Fruit fly (Drosophila melanogaster) whole organism, wandering third instar larva: ENCODE measurements around the gene Ance-3.

Experiments
- Abd-B ChIP-seq: fragments of >200 bp; optimal IDR thresholded peaks from 2 replicates; lab custom pipeline; 2017; ENCODE audit warnings: missing biosample characterization, missing genetic modification characterization
- CG32264 ChIP-seq: fragments of 200-800 bp; sonication (Bioruptor generic); optimal IDR thresholded peaks from 2 replicates; lab custom pipeline; 2016; ENCODE audit warnings: missing biosample characterization, missing genetic modification characterization
- CG9705 ChIP-seq: fragments of 200-800 bp; sonication (Bioruptor generic); optimal IDR thresholded peaks from 2 replicates; lab custom pipeline; 2018; ENCODE audit warnings: missing biosample characterization, mild to moderate bottlenecking, missing genetic modification characterization
- CrebA ChIP-seq: fragments of 200-800 bp; sonication (Bioruptor generic); optimal IDR thresholded peaks from 2 replicates; lab custom pipeline; 2016; ENCODE audit warnings: missing biosample characterization, mild to moderate bottlenecking, missing genetic modification characterization, borderline replicate concordance
- Dfd ChIP-seq: fragments of >200 bp; optimal IDR thresholded peaks from 2 replicates; lab custom pipeline; 2017; ENCODE audit warnings: missing biosample characterization, missing genetic modification characterization
- Dif ChIP-seq: fragments of 200-275, 200-300 bp; sonication (Bioruptor generic); optimal IDR thresholded peaks from 2 replicates; lab custom pipeline; 2018; ENCODE audit warnings: missing biosample characterization, missing genetic modification characterization; ENCODE audit not compliant: partially characterized antibody
- HLH106 ChIP-seq: fragments of 200-800 bp; optimal IDR thresholded peaks from 3 replicates; lab custom pipeline; 2019; ENCODE audit warnings: missing biosample characterization, mild to moderate bottlenecking, missing genetic modification characterization, moderate library complexity
- Hnf4 ChIP-seq: fragments of 200-800 bp; sonication (Bioruptor generic); optimal IDR thresholded peaks from 2 replicates; lab custom pipeline; 2016; ENCODE audit warnings: missing biosample characterization, mild to moderate bottlenecking, missing genetic modification characterization
- Hr78 ChIP-seq: fragments of >200 bp; optimal IDR thresholded peaks from 2 replicates; lab custom pipeline; 2017; ENCODE audit warnings: missing biosample characterization, missing genetic modification characterization
- Hr83 ChIP-seq: fragments of 200-300 bp; sonication (Bioruptor generic); optimal IDR thresholded peaks from 2 replicates; lab custom pipeline; 2016; ENCODE audit warnings: missing biosample characterization, mild to moderate bottlenecking, missing genetic modification characterization, moderate library complexity; ENCODE audit not compliant: poor library complexity, severe bottlenecking
- Jra ChIP-seq: sonication (Bioruptor generic); optimal IDR thresholded peaks from 2 replicates; lab custom pipeline; 2016; ENCODE audit warnings: missing biosample characterization, missing genetic modification characterization
- Mio ChIP-seq: sonication (Bioruptor generic); optimal IDR thresholded peaks from 2 replicates; lab custom pipeline; 2016; ENCODE audit warnings: missing biosample characterization, missing genetic modification characterization
- Myc ChIP-seq: fragments of >200 bp; optimal IDR thresholded peaks from 2 replicates; lab custom pipeline; 2017
- N ChIP-seq: fragments of >200 bp; optimal IDR thresholded peaks from 2 replicates; lab custom pipeline; 2018; ENCODE audit warnings: missing biosample characterization, missing external identifiers, missing genetic modification characterization
- Rel ChIP-seq, 2 experiments: fragments of 200-800 bp; sonication (Bioruptor generic) in 1 of 2; optimal IDR thresholded peaks; 2 replicates in 1 of 2; 3 replicates in 1 of 2; lab custom pipeline; 2016 to 2019; ENCODE audit warnings: mild to moderate bottlenecking in 2 of 2, missing biosample characterization in 2 of 2, missing genetic modification characterization in 2 of 2, moderate library complexity in 1 of 2
- Sp1 ChIP-seq: fragments of 200-800 bp; sonication (Bioruptor generic); optimal IDR thresholded peaks from 3 replicates; lab custom pipeline; 2019; ENCODE audit warnings: missing biosample characterization, mild to moderate bottlenecking, missing genetic modification characterization, moderate library complexity
- br ChIP-seq: fragments of 200-800 bp; sonication (Bioruptor generic); optimal IDR thresholded peaks from 2 replicates; lab custom pipeline; 2016; ENCODE audit warnings: missing biosample characterization, missing genetic modification characterization
- brk ChIP-seq: fragments of 200-800 bp; sonication (Bioruptor generic); optimal IDR thresholded peaks from 2 replicates; lab custom pipeline; 2016; ENCODE audit warnings: missing biosample characterization, mild to moderate bottlenecking, missing genetic modification characterization
- dmrt93B ChIP-seq: fragments of 200-800 bp; sonication (Bioruptor generic); optimal IDR thresholded peaks from 2 replicates; lab custom pipeline; 2018; ENCODE audit warnings: missing biosample characterization, mild to moderate bottlenecking, missing genetic modification characterization
- dsf ChIP-seq: sonication (Bioruptor generic); optimal IDR thresholded peaks from 2 replicates; lab custom pipeline; 2016; ENCODE audit warnings: missing biosample characterization, missing genetic modification characterization, borderline replicate concordance
- ey ChIP-seq: fragments of 200-800 bp; sonication (Bioruptor generic); optimal IDR thresholded peaks from 2 replicates; lab custom pipeline; 2016; ENCODE audit warnings: missing biosample characterization, missing genetic modification characterization
- foxo ChIP-seq, 2 experiments: fragments of 200-800 bp; sonication (Bioruptor generic); optimal IDR thresholded peaks; 2 replicates in 1 of 2; 3 replicates in 1 of 2; lab custom pipeline; 2016 to 2017; ENCODE audit warnings: missing biosample characterization in 2 of 2, missing genetic modification characterization in 2 of 2
- h ChIP-seq: fragments of 200-800 bp; sonication (Bioruptor generic); optimal IDR thresholded peaks from 3 replicates; lab custom pipeline; 2016; ENCODE audit warnings: missing biosample characterization, mild to moderate bottlenecking, missing genetic modification characterization
- jim ChIP-seq: fragments of 175-275, 200-325 bp; sonication (Bioruptor generic); optimal IDR thresholded peaks from 2 replicates; lab custom pipeline; 2016; ENCODE audit warnings: missing biosample characterization, mild to moderate bottlenecking, missing genetic modification characterization
- lola ChIP-seq: fragments of >200 bp; optimal IDR thresholded peaks from 2 replicates; lab custom pipeline; 2017; ENCODE audit warnings: missing biosample characterization, missing genetic modification characterization
- sv ChIP-seq: fragments of 200-800 bp; sonication (Bioruptor generic); optimal IDR thresholded peaks from 3 replicates; lab custom pipeline; 2016; ENCODE audit warnings: missing biosample characterization, missing genetic modification characterization
- usp ChIP-seq: fragments of >200 bp; optimal IDR thresholded peaks from 2 replicates; lab custom pipeline; 2017; ENCODE audit warnings: missing biosample characterization, missing genetic modification characterization
- woc ChIP-seq: sonication (Bioruptor generic); optimal IDR thresholded peaks from 2 replicates; lab custom pipeline; 2016; ENCODE audit warnings: missing biosample characterization, mild to moderate bottlenecking, missing genetic modification characterization

Ance-3 gene

dm6 chr2L:13957239-13957638, 42.7 kb downstream of the Ance-3 start, which contains the start of gene NimA:
Gene NimA (plus strand): TSS chr2L:13957539.
- TF ChIP-seq brk (GFP tag; lab: Kevin White, UChicago), result no peak
- no peak for TF ChIP-seq lola
- no peak for TF ChIP-seq dmrt93B (GFP tag; lab: Kevin White, UChicago)
- no peak for TF ChIP-seq CG32264 (GFP tag; lab: Kevin White, UChicago)
- no peak for TF ChIP-seq usp
- TF ChIP-seq Jra (GFP tag; lab: Kevin White, UChicago), result no peak
- no peak for TF ChIP-seq CG9705 (GFP tag; lab: Kevin White, UChicago)
- TF ChIP-seq HLH106 (tag; lab: Kevin White, UChicago), result no peak
- TF ChIP-seq Hr78 (GFP tag; lab: Kevin White, UChicago), result no peak
- no peak for TF ChIP-seq CrebA (GFP tag; lab: Kevin White, UChicago)
- TF ChIP-seq foxo (GFP tag; optimal IDR thresholded peaks at IDR 0.05; lab: Kevin White, UChicago), result no peak
- TF ChIP-seq Hnf4 (GFP tag; lab: Kevin White, UChicago), result no peak
- TF ChIP-seq dsf, result no peak

dm6 chr2L:13960399-13960798, 45.9 kb downstream of the Ance-3 start:
- TF ChIP-seq Myc (peak; percentile 7), Dif (peak; percentile 34), Dfd (no peak)

dm6 chr2L:13963467-13964122, 49.1 kb downstream of the Ance-3 start, which contains the start of gene NimB1:
Gene NimB1 (plus strand): TSS chr2L:13963507.
- TF ChIP-seq Rel (GFP tag; optimal IDR thresholded peaks at IDR 0.05; lab: Kevin White, UChicago) (no peak), Rel (tag; optimal IDR thresholded peaks at IDR 0.05; lab: Kevin White, UChicago) (peak; percentile 94), sv (no peak), brk (GFP tag; lab: Kevin White, UChicago) (no peak), Myc (no peak), woc (GFP tag; lab: Kevin White, UChicago) (no peak), N (GFP tag; lab: Kevin White, UChicago) (no peak)

dm6 chr2L:13966732-13967316, 52.3 kb downstream of the Ance-3 start, which contains the start of gene NimB2:
Gene NimB2 (minus strand): TSS chr2L:13967018.
- no peak for TF ChIP-seq jim (GFP tag; lab: Kevin White, UChicago)
- no peak for TF ChIP-seq Rel (GFP tag; optimal IDR thresholded peaks at IDR 0.05; lab: Kevin White, UChicago)
- peak; percentile 42 for TF ChIP-seq Rel (tag; optimal IDR thresholded peaks at IDR 0.05; lab: Kevin White, UChicago)

dm6 chr2L:13967846-13968350, 53.4 kb downstream of the Ance-3 start, which contains the start of gene NimB3:
Gene NimB3 (minus strand): TSS chr2L:13967985.
- TF ChIP-seq Rel (GFP tag; optimal IDR thresholded peaks at IDR 0.05; lab: Kevin White, UChicago), result no peak
- peak; percentile 93 for TF ChIP-seq Rel (tag; optimal IDR thresholded peaks at IDR 0.05; lab: Kevin White, UChicago)
- no peak for TF ChIP-seq Jra (GFP tag; lab: Kevin White, UChicago)
- no peak for TF ChIP-seq ey (GFP tag; lab: Kevin White, UChicago)
- TF ChIP-seq foxo (GFP tag; optimal IDR thresholded peaks at IDR 0.05; lab: Kevin White, UChicago), result no peak
- no peak for TF ChIP-seq Abd-B (GFP tag; lab: Kevin White, UChicago)
- TF ChIP-seq Sp1 (GFP tag; lab: Kevin White, UChicago), result no peak
- no peak for TF ChIP-seq Hr83 (GFP tag; lab: Kevin White, UChicago)
- TF ChIP-seq br (GFP tag; lab: Kevin White, UChicago), result peak; percentile 60
- peak; percentile 9 for TF ChIP-seq woc (GFP tag; lab: Kevin White, UChicago)
- no peak for TF ChIP-seq dmrt93B (GFP tag; lab: Kevin White, UChicago)
- no peak for TF ChIP-seq usp
- peak; percentile 41 for TF ChIP-seq h (GFP tag; lab: Kevin White, UChicago)

dm6 chr2L:13969876-13970275, 55.4 kb downstream of the Ance-3 start, which contains the start of the genes NimB4 and NimB5:
Gene NimB4 (minus strand): TSS chr2L:13969976.
Gene NimB5 (plus strand): TSS chr2L:13970177.
- no peak for TF ChIP-seq CrebA (GFP tag; lab: Kevin White, UChicago)
- TF ChIP-seq Abd-B (GFP tag; lab: Kevin White, UChicago), result no peak
- TF ChIP-seq Mio (GFP tag; lab: Kevin White, UChicago), result no peak
- TF ChIP-seq Dif, result no peak
- no peak for TF ChIP-seq brk (GFP tag; lab: Kevin White, UChicago)
- TF ChIP-seq br (GFP tag; lab: Kevin White, UChicago), result no peak
- no peak for TF ChIP-seq Hr78 (GFP tag; lab: Kevin White, UChicago)
